Worm (Caenorhabditis elegans) whole organism, L2 larva: Measurements from ENCODE around the gene K01A6.5.

Source experiments
- blmp-1 ChIP-seq: sonication (generic microtip); optimal IDR thresholded peaks from 2 replicates; lab custom pipeline; 2017; ENCODE audit warnings: missing genetic modification characterization, mild to moderate bottlenecking, missing compliant biosample characterization, antibody characterized with exemption, moderate library complexity; ENCODE audit not compliant: insufficient read depth
- elt-3 ChIP-seq: sonication (generic microtip); optimal IDR thresholded peaks from 2 replicates; lab custom pipeline; 2017; ENCODE audit warnings: missing biosample characterization, missing genetic modification characterization
- lsy-2 ChIP-seq, 2 experiments: fragments of 150-350 bp in 1 of 2; sonication (generic microtip) in 1 of 2; optimal IDR thresholded peaks; 2 replicates each; lab custom pipeline; 2014 to 2017; ENCODE audit warnings: missing biosample characterization in 2 of 2, missing genetic modification characterization in 2 of 2
- mab-5 ChIP-seq: fragments of 150-350 bp; optimal IDR thresholded peaks from 2 replicates; lab custom pipeline; 2014; ENCODE audit warnings: missing biosample characterization, missing genetic modification characterization
- mbf-1 ChIP-seq: sonication (generic microtip); optimal IDR thresholded peaks from 2 replicates; lab custom pipeline; 2017; ENCODE audit warnings: missing biosample characterization, missing genetic modification characterization
- nhr-12 ChIP-seq: fragments of 150-350 bp; optimal IDR thresholded peaks from 2 replicates; lab custom pipeline; 2014; ENCODE audit warnings: missing biosample characterization, missing genetic modification characterization
- nhr-237 ChIP-seq: fragments of 150-350 bp; optimal IDR thresholded peaks from 2 replicates; lab custom pipeline; 2014; ENCODE audit warnings: missing biosample characterization, missing genetic modification characterization
- ztf-11 ChIP-seq: sonication (generic microtip); optimal IDR thresholded peaks from 2 replicates; lab custom pipeline; 2017; ENCODE audit warnings: missing biosample characterization, missing genetic modification characterization

DNA sequence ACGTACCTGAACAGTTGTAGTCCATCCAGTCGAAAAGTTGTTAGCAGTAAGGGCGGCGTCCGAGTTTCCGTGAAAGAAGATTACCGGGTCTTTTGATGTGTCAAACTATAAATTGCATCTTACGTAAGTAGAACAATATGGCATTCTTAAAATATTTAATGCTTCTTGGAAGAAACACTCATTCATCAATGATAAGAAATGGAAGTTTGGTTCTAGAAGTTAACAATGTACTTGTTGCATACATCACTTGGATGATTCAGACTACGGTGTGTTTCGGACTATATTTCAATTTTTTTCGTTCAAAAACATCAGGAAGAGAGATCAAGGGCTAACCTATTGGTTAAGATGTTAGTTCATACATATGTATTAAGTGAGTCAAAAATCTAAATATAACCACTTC lies 29.6 kb downstream of the K01A6.5 start:
- TF ChIP-seq elt-3 (tag; lab: Kevin White, UChicago) = no peak
- no peak for TF ChIP-seq nhr-12
- TF ChIP-seq ztf-11 = no peak
- TF ChIP-seq nhr-237 = no peak
- no peak for TF ChIP-seq lsy-2 (tag; optimal IDR thresholded peaks at IDR 0.05; lab: Kevin White, UChicago)
- TF ChIP-seq mab-5 (tag; lab: Kevin White, UChicago) = no peak
- no peak for TF ChIP-seq blmp-1 (tag; lab: Kevin White, UChicago)
- no peak for TF ChIP-seq mbf-1 (tag; lab: Kevin White, UChicago)
